Fruit fly (Drosophila melanogaster): ENCODE results near the gene CG34057.

dm6 chr3L:871713-872112 is 25.5 kb upstream of the CG34057 start, which contains the start of gene Usp10:
- TF ChIP-seq Eip78C (GFP tag) (peak; percentile 39), Sox102F (GFP tag; optimal IDR thresholded peaks at IDR 0.05) (no peak)
